Fruit fly (Drosophila melanogaster): ENCODE results near the gene Eogt.

Gene Eogt

DNA sequence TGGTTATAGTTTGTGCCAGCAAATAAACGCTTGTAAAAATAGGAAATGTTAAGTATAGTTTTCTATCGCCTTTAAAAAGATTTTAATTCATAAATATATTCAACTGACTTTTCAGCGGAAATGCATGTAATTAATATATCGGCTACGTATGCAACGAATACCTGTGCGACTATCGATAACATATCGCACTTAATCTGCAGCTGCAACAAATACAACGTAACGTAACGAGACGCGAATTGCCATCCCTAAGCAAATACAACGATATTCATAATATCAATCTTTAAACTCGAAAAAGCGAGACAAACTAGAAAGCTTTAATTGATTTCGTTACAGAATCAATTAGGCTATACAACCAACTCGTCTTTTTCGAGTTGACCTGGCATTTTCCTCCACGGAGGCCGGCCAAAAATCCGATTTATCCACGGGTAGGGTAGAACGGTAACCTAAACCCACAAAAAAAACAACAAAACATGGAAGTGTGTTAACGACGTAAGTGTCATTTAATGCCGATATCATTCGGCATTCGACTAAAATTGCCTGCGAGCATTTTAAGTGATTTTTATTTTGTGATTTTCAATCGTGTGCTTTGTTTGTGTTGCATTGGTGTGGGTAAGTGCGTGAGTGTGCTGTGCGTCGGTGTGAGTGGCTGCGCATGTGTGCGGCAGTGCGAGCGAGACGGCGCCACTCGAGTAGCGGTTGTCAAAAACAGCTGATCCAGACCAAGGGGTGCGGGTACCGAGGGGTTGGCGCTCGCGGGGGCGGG is 5.1 kb upstream of the Eogt start, which contains the start of gene Atxn7 (continued):
- TF ChIP-seq tx (GFP tag; optimal IDR thresholded peaks at IDR 0.05) = peak; percentile 21
- TF ChIP-seq psq (GFP tag; optimal IDR thresholded peaks at IDR 0.05) = peak; percentile 7
- peak; percentile 59 for TF ChIP-seq Camta (GFP tag; optimal IDR thresholded peaks at IDR 0.05)
- peak; percentile 98 for TF ChIP-seq amos (GFP tag; IDR thresholded peaks at IDR 0.05; ENCODE audit: partially characterized antibody)
- TF ChIP-seq CG1024 (GFP tag; IDR thresholded peaks at IDR 0.05) = 0 out of 2 replicates have a peak, but pooled peaks have one; percentile 21
- no peak for TF ChIP-seq CG14965 (GFP tag; optimal IDR thresholded peaks at IDR 0.05; ENCODE audit: borderline replicate concordance)
- TF ChIP-seq fd96Cb (tag; optimal IDR thresholded peaks at IDR 0.05) = no peak
- TF ChIP-seq CG10654 (GFP tag; optimal IDR thresholded peaks at IDR 0.05) = peak; percentile 15
- TF ChIP-seq nerfin-1 (tag; optimal IDR thresholded peaks at IDR 0.05) = peak; percentile 58
- TF ChIP-seq kay (GFP tag; optimal IDR thresholded peaks at IDR 0.05) = peak; percentile 27
- peak; percentile 98 for TF ChIP-seq CG42726 (GFP tag; IDR thresholded peaks at IDR 0.05; ENCODE audit: partially characterized antibody)
- peak; percentile 43 for TF ChIP-seq tap (tag; optimal IDR thresholded peaks at IDR 0.05)
- peak; percentile 63 for TF ChIP-seq CG14441 (GFP tag; IDR thresholded peaks at IDR 0.05)
- peak; percentile 67 for TF ChIP-seq mirr (GFP tag; optimal IDR thresholded peaks at IDR 0.05)
- peak; percentile 92 for TF ChIP-seq Dll (GFP tag; IDR thresholded peaks at IDR 0.05; ENCODE audit: partially characterized antibody)
- no peak for TF ChIP-seq ftz-f1 (GFP tag; optimal IDR thresholded peaks at IDR 0.05)
- TF ChIP-seq hkb (optimal IDR thresholded peaks at IDR 0.05) = no peak
- peak; percentile 68 for TF ChIP-seq hkb (GFP tag; IDR thresholded peaks at IDR 0.05)
- TF ChIP-seq CG14667 (GFP tag; IDR thresholded peaks at IDR 0.05) = no peak
- peak; percentile 55 for TF ChIP-seq CG12236 (GFP tag; optimal IDR thresholded peaks at IDR 0.05)
- no peak; the same call in 3 of the 4 replicates for TF ChIP-seq Gug (GFP tag; IDR thresholded peaks at IDR 0.05)
- peak; percentile 92 for TF ChIP-seq CG1603 (tag; optimal IDR thresholded peaks at IDR 0.05)
- TF ChIP-seq exex (tag; optimal IDR thresholded peaks at IDR 0.05) = peak; percentile 53
- TF ChIP-seq hbn (GFP tag; IDR thresholded peaks at IDR 0.05; ENCODE audit: partially characterized antibody) = peak; percentile 96
- no peak for TF ChIP-seq hth (optimal IDR thresholded peaks at IDR 0.05)
- peak; percentile 61 for TF ChIP-seq CG10543 (GFP tag; optimal IDR thresholded peaks at IDR 0.05)
- TF ChIP-seq GATAe (GFP tag; conservative IDR thresholded peaks at IDR 0.05) = no peak
- TF ChIP-seq ro (GFP tag; IDR thresholded peaks at IDR 0.05) = no peak
- no peak for TF ChIP-seq Atf-2 (GFP tag; optimal IDR thresholded peaks at IDR 0.05)
- peak; percentile 74 for TF ChIP-seq ATbp (GFP tag; optimal IDR thresholded peaks at IDR 0.05)
- TF ChIP-seq gem (tag; optimal IDR thresholded peaks at IDR 0.05) = peak; percentile 55
- peak; percentile 45 for TF ChIP-seq Xbp1 (GFP tag; optimal IDR thresholded peaks at IDR 0.05)
- TF ChIP-seq HLH3B (GFP tag; IDR thresholded peaks at IDR 0.05) = peak; percentile 59; the same call in 1 of the 2 replicates
- peak; percentile 82 for TF ChIP-seq YL-1 (GFP tag; optimal IDR thresholded peaks at IDR 0.05)
- TF ChIP-seq chif (GFP tag; optimal IDR thresholded peaks at IDR 0.05) = peak; percentile 37 to 52
- peak; percentile 8; the same call in 1 of the 3 replicates for TF ChIP-seq CG6175 (GFP tag; IDR thresholded peaks at IDR 0.05)
- TF ChIP-seq ara (GFP tag; IDR thresholded peaks at IDR 0.05) = peak; percentile 61
- TF ChIP-seq CG4854 (GFP tag; optimal IDR thresholded peaks at IDR 0.05) = peak; percentile 73
- TF ChIP-seq ham (GFP tag; IDR thresholded peaks at IDR 0.05) = no peak
- peak; percentile 65 for TF ChIP-seq Fer1 (GFP tag; optimal IDR thresholded peaks at IDR 0.05)
- no peak for TF ChIP-seq jing (GFP tag; optimal IDR thresholded peaks at IDR 0.05)
- peak; percentile 16 for TF ChIP-seq CG6854 (GFP tag; optimal IDR thresholded peaks at IDR 0.05)
- TF ChIP-seq dysf (GFP tag; IDR thresholded peaks at IDR 0.05) = peak; percentile 46; the same call in 2 of the 3 replicates
- TF ChIP-seq fru (optimal IDR thresholded peaks at IDR 0.05) = no peak
- TF ChIP-seq crol (GFP tag; IDR thresholded peaks at IDR 0.05) = peak; percentile 100
- TF ChIP-seq CG4424 (GFP tag; optimal IDR thresholded peaks at IDR 0.05) = peak; percentile 44
- TF ChIP-seq Elba2 (GFP tag; optimal IDR thresholded peaks at IDR 0.05) = no peak
- TF ChIP-seq Abd-B (GFP tag; optimal IDR thresholded peaks at IDR 0.05) = peak; percentile 10
- TF ChIP-seq Nf-YC (tag; optimal IDR thresholded peaks at IDR 0.05) = peak; percentile 42
- no peak for TF ChIP-seq CG30431 (GFP tag; optimal IDR thresholded peaks at IDR 0.05)

Data from whole organism, embryonic.